Worm (Caenorhabditis elegans) whole organism, L1 larva: ENCODE measurements around the gene F52H2.15.

Experiments
- C04F5.9 ChIP-seq: sonication (generic microtip); optimal IDR thresholded peaks from 2 replicates; lab custom pipeline; 2016; ENCODE audit warnings: missing genetic modification characterization, missing compliant biosample characterization
- C16A3.4 ChIP-seq: fragments of 150-350 bp; optimal IDR thresholded peaks from 2 replicates; lab custom pipeline; 2014; ENCODE audit warnings: missing biosample characterization, missing genetic modification characterization
- F16B12.6 ChIP-seq: fragments of 150-350 bp; optimal IDR thresholded peaks from 2 replicates; lab custom pipeline; 2014; ENCODE audit warnings: missing biosample characterization, missing genetic modification characterization
- alr-1 ChIP-seq: fragments of 200-800 bp; sonication (Bioruptor generic); optimal IDR thresholded peaks from 2 replicates; lab custom pipeline; 2018; ENCODE audit warnings: borderline replicate concordance, mild to moderate bottlenecking, missing genetic modification characterization, missing compliant biosample characterization
- aly-2 ChIP-seq: fragments of 150-350 bp; optimal IDR thresholded peaks from 2 replicates; lab custom pipeline; 2014; ENCODE audit warnings: missing biosample characterization, missing genetic modification characterization
- ama-1 ChIP-seq: fragments of 150-350 bp; optimal IDR thresholded peaks from 2 replicates; lab custom pipeline; 2014
- blmp-1 ChIP-seq: fragments of 150-350 bp; optimal IDR thresholded peaks from 2 replicates; lab custom pipeline; 2014; ENCODE audit warnings: missing biosample characterization, missing genetic modification characterization
- ces-1 ChIP-seq: fragments of 150-350 bp; optimal IDR thresholded peaks from 2 replicates; lab custom pipeline; 2014; ENCODE audit warnings: missing biosample characterization, missing genetic modification reagents, missing genetic modification characterization
- dsc-1 ChIP-seq: sonication (generic microtip); optimal IDR thresholded peaks from 2 replicates; lab custom pipeline; 2016; ENCODE audit warnings: mild to moderate bottlenecking, missing genetic modification characterization, missing compliant biosample characterization
- efl-1 ChIP-seq, 4 experiments: fragments of 150-350 bp; optimal IDR thresholded peaks in 3 of 4; peaks in 1 of 4; 1 replicate in 1 of 4; 2 replicates in 3 of 4; lab custom pipeline; 2014; ENCODE audit warnings: missing biosample characterization in 2 of 4, missing genetic modification characterization in 2 of 4, missing genetic modification reagents in 2 of 4
- elt-3 ChIP-seq, 6 experiments: fragments of 150-350 bp in 1 of 6; sonication (generic microtip); optimal IDR thresholded peaks; 2 replicates each; lab custom pipeline; 2017 to 2018; ENCODE audit warnings: missing biosample characterization in 6 of 6, missing genetic modification characterization in 6 of 6, inconsistent platforms in 1 of 6
- ets-5 ChIP-seq: fragments of 200-800 bp; sonication (Bioruptor generic); IDR thresholded peaks from 2 replicates; pipeline ENCODE4 v1.3.6; 2022; ENCODE audit warnings: missing genetic modification characterization, missing compliant biosample characterization
- fos-1 ChIP-seq: fragments of 150-350 bp; optimal IDR thresholded peaks from 2 replicates; lab custom pipeline; 2014; ENCODE audit warnings: missing biosample characterization, missing genetic modification characterization
- hlh-17 ChIP-seq: fragments of 200-800 bp; sonication (Bioruptor generic); optimal IDR thresholded peaks from 2 replicates; lab custom pipeline; 2018; ENCODE audit warnings: missing genetic modification characterization, mild to moderate bottlenecking, missing compliant biosample characterization, moderate library complexity, borderline replicate concordance
- hlh-4 ChIP-seq: sonication (generic microtip); optimal IDR thresholded peaks from 2 replicates; lab custom pipeline; 2016; ENCODE audit warnings: mild to moderate bottlenecking, missing genetic modification characterization, missing compliant biosample characterization
- lin-14 ChIP-seq: fragments of 200-800 bp; sonication (Bioruptor generic); optimal IDR thresholded peaks from 2 replicates; lab custom pipeline; 2018; ENCODE audit warnings: mild to moderate bottlenecking, missing genetic modification characterization, moderate library complexity, missing compliant biosample characterization
- lin-15B ChIP-seq: fragments of 150-350 bp; sonication (generic microtip); optimal IDR thresholded peaks from 3 replicates; lab custom pipeline; 2014; ENCODE audit warnings: missing biosample characterization, missing genetic modification characterization
- lin-35 ChIP-seq, 2 experiments: fragments of 150-350 bp; optimal IDR thresholded peaks; 2 replicates each; lab custom pipeline; 2014; ENCODE audit warnings: missing biosample characterization in 2 of 2, missing genetic modification characterization in 2 of 2, missing genetic modification reagents in 2 of 2
- lir-3 ChIP-seq: sonication (generic microtip); optimal IDR thresholded peaks from 2 replicates; lab custom pipeline; 2016; ENCODE audit warnings: mild to moderate bottlenecking, missing genetic modification characterization, moderate library complexity, missing compliant biosample characterization; ENCODE audit not compliant: poor library complexity
- lsy-2 ChIP-seq, 2 experiments: fragments of 150-350 bp; optimal IDR thresholded peaks; 2 replicates each; lab custom pipeline; 2014; ENCODE audit warnings: missing biosample characterization in 2 of 2, missing genetic modification characterization in 2 of 2
- mdl-1 ChIP-seq, 2 experiments: fragments of 150-350 bp; optimal IDR thresholded peaks; 2 replicates each; lab custom pipeline; 2014 to 2017; ENCODE audit warnings: missing biosample characterization in 2 of 2, missing genetic modification characterization in 2 of 2, inconsistent platforms in 1 of 2
- mef-2 ChIP-seq: fragments of 150-350 bp; optimal IDR thresholded peaks from 2 replicates; lab custom pipeline; 2014; ENCODE audit warnings: missing biosample characterization, missing genetic modification characterization
- mep-1 ChIP-seq: fragments of 150-350 bp; optimal IDR thresholded peaks from 2 replicates; lab custom pipeline; 2014; ENCODE audit warnings: missing biosample characterization, missing genetic modification characterization
- nhr-12 ChIP-seq: sonication (generic microtip); optimal IDR thresholded peaks from 2 replicates; lab custom pipeline; 2017; ENCODE audit warnings: missing biosample characterization, missing genetic modification characterization
- nhr-20 ChIP-seq: sonication (generic microtip); optimal IDR thresholded peaks from 2 replicates; lab custom pipeline; 2016; ENCODE audit warnings: mild to moderate bottlenecking, missing genetic modification characterization, missing compliant biosample characterization
- nhr-28 ChIP-seq: fragments of 150-350 bp; optimal IDR thresholded peaks from 2 replicates; lab custom pipeline; 2014; ENCODE audit warnings: missing biosample characterization, missing genetic modification characterization
- nhr-71 ChIP-seq: sonication (generic microtip); optimal IDR thresholded peaks from 2 replicates; lab custom pipeline; 2016; ENCODE audit warnings: mild to moderate bottlenecking, missing genetic modification characterization, moderate library complexity, missing compliant biosample characterization
- nhr-76 ChIP-seq: sonication (generic microtip); optimal IDR thresholded peaks from 2 replicates; lab custom pipeline; 2017; ENCODE audit warnings: missing biosample characterization, missing genetic modification characterization
- nhr-85 ChIP-seq: sonication (generic microtip); peaks from one replicate; lab custom pipeline; 2016; ENCODE audit warnings: missing genetic modification characterization, inconsistent platforms, missing compliant biosample characterization
- pag-3 ChIP-seq: sonication (generic microtip); optimal IDR thresholded peaks from 2 replicates; lab custom pipeline; 2017; ENCODE audit warnings: missing genetic modification characterization, mild to moderate bottlenecking, missing compliant biosample characterization, antibody characterized with exemption, borderline replicate concordance; ENCODE audit not compliant: insufficient read depth
- pax-3 ChIP-seq: fragments of 200-800 bp; sonication (Bioruptor generic); optimal IDR thresholded peaks from 2 replicates; lab custom pipeline; 2018; ENCODE audit warnings: mild to moderate bottlenecking, missing genetic modification characterization, moderate library complexity, missing compliant biosample characterization
- pqm-1 ChIP-seq: sonication (generic microtip); optimal IDR thresholded peaks from 3 replicates; lab custom pipeline; 2017; ENCODE audit warnings: missing biosample characterization, missing genetic modification characterization
- rnt-1 ChIP-seq: sonication (generic microtip); optimal IDR thresholded peaks from 2 replicates; lab custom pipeline; 2016; ENCODE audit warnings: mild to moderate bottlenecking, missing genetic modification characterization, moderate library complexity, missing compliant biosample characterization
- skn-1 ChIP-seq: fragments of 150-350 bp; optimal IDR thresholded peaks from 2 replicates; lab custom pipeline; 2014; ENCODE audit warnings: missing biosample characterization, missing genetic modification characterization
- snpc-4 ChIP-seq: fragments of 150-350 bp; optimal IDR thresholded peaks from 2 replicates; lab custom pipeline; 2014; ENCODE audit warnings: missing biosample characterization, missing genetic modification characterization
- sptf-1 ChIP-seq: fragments of 150-350 bp; optimal IDR thresholded peaks from 2 replicates; lab custom pipeline; 2014; ENCODE audit warnings: missing biosample characterization, missing genetic modification characterization
- swsn-7 ChIP-seq: sonication (generic microtip); optimal IDR thresholded peaks from 2 replicates; lab custom pipeline; 2016; ENCODE audit warnings: missing genetic modification characterization, missing compliant biosample characterization
- vab-15 ChIP-seq: sonication (generic microtip); optimal IDR thresholded peaks from 2 replicates; lab custom pipeline; 2017; ENCODE audit warnings: missing genotype, mild to moderate bottlenecking, missing genetic modification characterization, missing compliant biosample characterization
- zag-1 ChIP-seq: fragments of 150-350 bp; optimal IDR thresholded peaks from 2 replicates; lab custom pipeline; 2014; ENCODE audit warnings: missing biosample characterization, missing genetic modification characterization
- zip-4 ChIP-seq: fragments of 200-800 bp; sonication (Bioruptor generic); optimal IDR thresholded peaks from 2 replicates; lab custom pipeline; 2018; ENCODE audit warnings: mild to moderate bottlenecking, missing genetic modification characterization, moderate library complexity, missing compliant biosample characterization
- ztf-11 ChIP-seq, 2 experiments: sonication (generic microtip); optimal IDR thresholded peaks; 2 replicates each; lab custom pipeline; 2016 to 2017; ENCODE audit warnings: missing genetic modification characterization in 2 of 2, missing biosample characterization in 1 of 2, missing compliant biosample characterization in 1 of 2
- ztf-4 ChIP-seq: fragments of 150-350 bp; optimal IDR thresholded peaks from 2 replicates; lab custom pipeline; 2014; ENCODE audit warnings: missing biosample characterization, missing genetic modification characterization

Gene F52H2.15

DNA sequence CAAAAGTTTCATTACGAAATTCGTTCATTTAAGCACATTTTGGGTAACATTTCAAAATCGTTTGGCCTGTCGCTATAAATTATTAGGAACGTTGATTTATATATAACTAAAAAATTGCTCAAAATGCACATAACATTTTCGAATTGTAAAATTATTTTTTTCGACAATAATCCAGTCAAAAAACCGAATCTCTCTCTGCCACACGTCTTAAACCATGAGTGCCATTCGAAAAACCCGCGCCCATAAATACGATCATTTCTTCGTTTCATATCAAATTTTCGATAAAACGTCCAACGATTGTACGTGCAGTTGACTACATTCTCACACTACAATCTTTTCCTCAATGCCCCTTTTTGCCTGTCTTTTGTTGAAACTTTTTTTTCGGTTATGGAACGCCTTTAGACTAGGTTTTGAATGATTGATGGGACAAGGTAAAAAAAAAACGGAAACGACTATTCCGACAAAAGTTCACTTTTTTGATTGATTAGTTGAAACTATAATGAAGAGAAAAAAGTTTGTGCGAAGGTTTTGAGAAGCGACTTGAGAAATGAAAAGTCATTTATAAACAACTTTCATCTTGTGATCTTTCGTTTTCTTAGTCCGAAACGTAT, 27.6 kb downstream of the F52H2.15 start:
- TF ChIP-seq ztf-4 (tag; lab: Kevin White, UChicago) = no peak
- TF ChIP-seq zag-1 (tag; lab: Kevin White, UChicago) = no peak
- no peak for TF ChIP-seq pqm-1 (tag; lab: Kevin White, UChicago)
- TF ChIP-seq nhr-85 (tag; lab: Kevin White, UChicago) = no peak
- TF ChIP-seq ama-1 (lab: Kevin White, UChicago) = no peak
- no peak for TF ChIP-seq mep-1 (tag; lab: Kevin White, UChicago)
- no peak for TF ChIP-seq rnt-1 (tag; lab: Kevin White, UChicago)
- TF ChIP-seq ztf-11 (tag; optimal IDR thresholded peaks at IDR 0.05; lab: Kevin White, UChicago) = no peak
- TF ChIP-seq C04F5.9 (tag; lab: Kevin White, UChicago) = no peak
- TF ChIP-seq lsy-2 (tag; optimal IDR thresholded peaks at IDR 0.05; lab: Kevin White, UChicago) = peak in 1 of 2 experiments; percentile 11
- no peak for TF ChIP-seq hlh-4
- TF ChIP-seq ces-1 = no peak
- TF ChIP-seq swsn-7 (tag; lab: Kevin White, UChicago) = no peak
- TF ChIP-seq C16A3.4 (tag; lab: Kevin White, UChicago) = no peak
- TF ChIP-seq lin-14 (GFP tag; lab: Kevin White, UChicago) = peak; percentile 35
- TF ChIP-seq nhr-28 (tag; lab: Kevin White, UChicago) = no peak
- TF ChIP-seq nhr-71 (tag; lab: Kevin White, UChicago) = no peak
- TF ChIP-seq lin-35 (GFP tag; optimal IDR thresholded peaks at IDR 0.05; lab: Kevin White, UChicago) = peak in 1 of 2 experiments; percentile 7
- TF ChIP-seq blmp-1 (tag; lab: Kevin White, UChicago) = peak; percentile 60
- no peak for TF ChIP-seq zip-4 (GFP tag; lab: Kevin White, UChicago)
- TF ChIP-seq efl-1 (optimal IDR thresholded peaks at IDR 0.05; lab: Kevin White, UChicago) = no peak
- TF ChIP-seq efl-1 (GFP tag; optimal IDR thresholded peaks at IDR 0.05 in 1 of 2; lab: Kevin White, UChicago) = no peak
- TF ChIP-seq nhr-20 (tag; lab: Kevin White, UChicago) = peak; percentile 39
- no peak for TF ChIP-seq nhr-12
- peak in 1 of 2 experiments; percentile 4 for TF ChIP-seq mdl-1 (tag; optimal IDR thresholded peaks at IDR 0.05; lab: Kevin White, UChicago)
- no peak for TF ChIP-seq ets-5 (GFP tag; lab: Robert Waterston, UW)
- TF ChIP-seq elt-3 (tag; optimal IDR thresholded peaks at IDR 0.05; lab: Kevin White, UChicago) = peak in 1 of 6 experiments; percentile 34
- no peak for TF ChIP-seq lin-15B (tag; lab: Kevin White, UChicago)
- no peak for TF ChIP-seq skn-1
- TF ChIP-seq hlh-17 (GFP tag; lab: Kevin White, UChicago) = no peak
- no peak for TF ChIP-seq aly-2 (tag; lab: Kevin White, UChicago)
- TF ChIP-seq dsc-1 (tag; lab: Kevin White, UChicago) = no peak
- TF ChIP-seq pax-3 = no peak
- TF ChIP-seq nhr-76 (tag; lab: Kevin White, UChicago) = no peak
- TF ChIP-seq sptf-1 = no peak
- TF ChIP-seq pag-3 (tag; lab: Kevin White, UChicago) = peak; percentile 8
- no peak for TF ChIP-seq lir-3

DNA sequence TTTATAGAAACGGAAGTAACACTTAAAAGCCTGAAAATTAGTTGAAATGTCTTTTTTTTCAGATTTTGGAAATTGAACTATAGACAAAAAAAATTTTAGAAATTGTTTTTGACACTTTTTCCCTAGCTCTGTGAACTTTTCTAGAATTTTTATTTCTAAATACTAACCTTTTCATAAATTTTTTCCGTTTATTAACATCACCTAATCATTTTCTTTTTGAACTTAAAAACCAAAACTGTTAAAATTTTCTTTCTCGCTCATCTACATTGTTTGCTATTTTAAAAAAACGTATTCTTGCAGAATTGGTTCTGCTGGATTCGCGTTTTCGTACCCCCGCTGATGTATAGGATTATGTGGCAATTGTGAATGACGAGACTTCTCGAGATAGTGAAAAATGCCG, 28.5 kb downstream of the F52H2.15 start, which contains the start of the genes nhr-40 and T03G6.7:
Gene nhr-40, plus strand, starts transcription at position 301 of the 400 bp plus-strand sequence.
Gene T03G6.7, plus strand, starts transcription at position 337 of the 400 bp plus-strand sequence.
- TF ChIP-seq ztf-4 (tag; lab: Kevin White, UChicago) = no peak
- no peak for TF ChIP-seq zag-1 (tag; lab: Kevin White, UChicago)
- TF ChIP-seq fos-1 (tag; lab: Kevin White, UChicago) = no peak
- TF ChIP-seq mef-2 (tag; lab: Kevin White, UChicago) = no peak
- no peak for TF ChIP-seq vab-15 (tag; lab: Kevin White, UChicago)
- TF ChIP-seq alr-1 (tag; lab: Kevin White, UChicago) = no peak
- no peak for TF ChIP-seq snpc-4
- TF ChIP-seq F16B12.6 (tag; lab: Kevin White, UChicago) = no peak
- no peak for TF ChIP-seq nhr-76 (tag; lab: Kevin White, UChicago)
